Fruit fly (Drosophila melanogaster) whole organism, wandering third instar larva: ENCODE results near the gene eg.
A peak's percentile ranks its signal among the peaks of the same experiment; 100 is the strongest.

Source experiments
- Dfd ChIP-seq: fragments of >200 bp; optimal IDR thresholded peaks from 2 replicates; lab custom pipeline; 2017; ENCODE audit warnings: missing biosample characterization, missing genetic modification characterization
- GATAd ChIP-seq: sonication (Bioruptor generic); optimal IDR thresholded peaks from 2 replicates; lab custom pipeline; 2016; ENCODE audit warnings: missing biosample characterization, missing genetic modification characterization
- HLH106 ChIP-seq: fragments of 200-800 bp; optimal IDR thresholded peaks from 3 replicates; lab custom pipeline; 2019; ENCODE audit warnings: missing biosample characterization, mild to moderate bottlenecking, missing genetic modification characterization, moderate library complexity
- Sp1 ChIP-seq: fragments of 200-800 bp; sonication (Bioruptor generic); optimal IDR thresholded peaks from 3 replicates; lab custom pipeline; 2019; ENCODE audit warnings: missing biosample characterization, mild to moderate bottlenecking, missing genetic modification characterization, moderate library complexity
- foxo ChIP-seq, 2 experiments: fragments of 200-800 bp; sonication (Bioruptor generic); optimal IDR thresholded peaks; 2 replicates in 1 of 2; 3 replicates in 1 of 2; lab custom pipeline; 2016 to 2017; ENCODE audit warnings: missing biosample characterization in 2 of 2, missing genetic modification characterization in 2 of 2
- rgr ChIP-seq: fragments of 200-800 bp; sonication (Bioruptor generic); optimal IDR thresholded peaks from 3 replicates; lab custom pipeline; 2016; ENCODE audit warnings: missing biosample characterization, mild to moderate bottlenecking, missing genetic modification characterization

eg gene

dm6 chr3L:21848320-21848719, 39.8 kb downstream of the eg start:
- TF ChIP-seq GATAd (GFP tag; lab: Kevin White, UChicago), result no peak
- TF ChIP-seq Dfd (GFP tag; lab: Kevin White, UChicago), result peak; percentile 71

- peak; percentile 14 for TF ChIP-seq Sp1
- TF ChIP-seq HLH106 (tag; lab: Kevin White, UChicago), result peak; percentile 18
- TF ChIP-seq foxo (GFP tag; optimal IDR thresholded peaks at IDR 0.05; lab: Kevin White, UChicago), result peak in 1 of 2 experiments; percentile 12
- no peak for TF ChIP-seq rgr
These were observed 51.0 kb downstream of the eg start for dm6 chr3L:21859299-21860052.
